Fruit fly (Drosophila melanogaster): ENCODE measurements around the gene CG18265.

The CG18265 gene

DNA sequence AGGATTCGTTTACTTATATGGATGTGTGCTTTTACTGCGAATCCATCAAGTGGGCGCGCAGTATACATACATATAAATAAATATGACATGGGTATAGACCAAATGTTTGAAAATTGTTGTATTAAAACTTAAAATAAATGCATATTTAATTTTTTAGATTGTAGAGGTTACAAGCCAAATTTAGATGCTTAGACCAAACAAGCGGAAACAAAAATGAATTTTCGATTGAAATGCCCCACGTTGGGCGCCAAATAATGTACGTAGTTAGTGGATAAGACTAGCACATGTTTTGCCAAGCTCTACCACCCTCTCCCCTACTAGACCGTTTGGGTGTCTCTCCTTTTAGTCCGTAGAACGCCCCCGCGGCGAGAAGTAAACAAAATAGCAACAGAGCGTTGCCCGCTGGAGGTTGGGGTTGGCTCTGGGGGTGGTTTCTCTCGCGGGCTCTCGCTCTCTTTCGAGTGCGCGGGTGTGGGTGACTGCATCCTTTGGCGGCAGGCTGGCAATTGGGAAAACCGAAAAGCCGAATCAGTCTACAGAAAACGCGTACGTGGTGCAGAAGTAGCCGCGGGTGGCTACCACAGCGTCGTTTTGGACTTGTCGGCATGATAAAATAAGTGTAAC lies at the start of gene CG18265:
Gene CG18265, plus strand, starts transcription at position 530 of the 624 bp plus-strand sequence.
- TF ChIP-seq pan (optimal IDR thresholded peaks at IDR 0.05) (no peak), psq (optimal IDR thresholded peaks at IDR 0.05) (no peak), usp (GFP tag; optimal IDR thresholded peaks at IDR 0.05) (no peak), CG8478 (optimal IDR thresholded peaks at IDR 0.05) (no peak), Dll (optimal IDR thresholded peaks at IDR 0.05) (no peak), EcR (GFP tag; optimal IDR thresholded peaks at IDR 0.05) (no peak)

- TF ChIP-seq pan (optimal IDR thresholded peaks at IDR 0.05) (no peak), psq (optimal IDR thresholded peaks at IDR 0.05) (no peak), CG8478 (optimal IDR thresholded peaks at IDR 0.05) (no peak), EcR (GFP tag; optimal IDR thresholded peaks at IDR 0.05) (no peak), Dll (optimal IDR thresholded peaks at IDR 0.05) (no peak), usp (GFP tag; optimal IDR thresholded peaks at IDR 0.05) (no peak)
These were observed 48.1 kb upstream of the CG18265 start for dm6 chr3L:17391132-17391531.

DNA sequence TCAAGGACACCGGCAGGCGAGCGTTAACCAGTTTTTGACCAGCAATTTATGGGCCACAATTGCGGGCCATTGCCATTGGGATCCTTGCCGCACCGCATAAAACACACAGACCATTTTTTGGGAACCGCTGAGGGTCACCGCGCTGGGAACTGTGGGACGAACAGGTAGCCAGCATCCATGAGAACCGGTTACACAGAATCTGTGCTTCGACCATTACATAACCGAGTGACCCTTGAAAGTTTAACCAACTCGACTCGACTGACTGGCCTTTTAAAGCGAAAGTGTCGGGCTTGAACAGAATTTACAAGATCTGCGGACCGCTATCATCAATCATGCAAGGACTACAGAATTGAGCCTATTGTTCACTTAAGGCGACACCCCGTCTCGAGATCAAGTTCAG lies 46.8 kb upstream of the CG18265 start:
- TF ChIP-seq psq (optimal IDR thresholded peaks at IDR 0.05) (no peak), CG8478 (optimal IDR thresholded peaks at IDR 0.05) (no peak), EcR (GFP tag; optimal IDR thresholded peaks at IDR 0.05) (no peak), Dll (optimal IDR thresholded peaks at IDR 0.05) (no peak), usp (GFP tag; optimal IDR thresholded peaks at IDR 0.05) (no peak), pan (optimal IDR thresholded peaks at IDR 0.05) (no peak)

- TF ChIP-seq EcR (GFP tag; optimal IDR thresholded peaks at IDR 0.05) (no peak), psq (optimal IDR thresholded peaks at IDR 0.05) (no peak), Dll (optimal IDR thresholded peaks at IDR 0.05) (no peak), usp (GFP tag; optimal IDR thresholded peaks at IDR 0.05) (no peak), CG8478 (optimal IDR thresholded peaks at IDR 0.05) (no peak), pan (optimal IDR thresholded peaks at IDR 0.05) (no peak)
These were observed 46.1 kb upstream of the CG18265 start for dm6 chr3L:17393098-17393497.

DNA sequence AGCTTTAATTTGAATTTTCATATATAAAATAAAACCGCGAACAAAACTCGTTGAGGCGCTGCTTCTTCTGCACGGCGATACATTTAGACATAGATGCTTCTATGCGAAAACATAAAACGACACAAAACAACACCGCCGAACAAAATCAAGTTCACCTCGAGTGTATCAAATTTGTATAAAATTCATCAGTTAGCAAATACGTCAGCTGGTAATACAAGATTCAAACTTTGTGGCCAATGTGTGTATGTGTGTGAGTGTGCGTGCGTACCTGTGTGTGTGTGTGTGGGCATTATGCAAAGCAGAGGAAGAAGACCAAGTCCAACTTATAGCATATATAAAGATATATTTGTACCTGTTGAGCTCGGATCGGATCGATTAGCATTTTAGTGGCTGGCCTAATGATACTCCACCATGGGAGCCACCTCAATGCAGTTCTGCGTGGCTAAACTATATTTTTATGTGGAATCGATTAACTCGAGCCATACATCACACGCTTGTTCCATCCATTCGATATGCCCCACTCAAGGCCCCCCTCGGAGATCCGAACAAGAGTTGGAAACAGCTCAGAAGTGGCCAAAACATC lies 44.7 kb upstream of the CG18265 start:
- TF ChIP-seq CG8478 (optimal IDR thresholded peaks at IDR 0.05) (no peak), Dll (optimal IDR thresholded peaks at IDR 0.05) (no peak), pan (optimal IDR thresholded peaks at IDR 0.05) (no peak), EcR (GFP tag; optimal IDR thresholded peaks at IDR 0.05) (no peak), usp (GFP tag; optimal IDR thresholded peaks at IDR 0.05) (no peak), psq (optimal IDR thresholded peaks at IDR 0.05) (no peak)

DNA sequence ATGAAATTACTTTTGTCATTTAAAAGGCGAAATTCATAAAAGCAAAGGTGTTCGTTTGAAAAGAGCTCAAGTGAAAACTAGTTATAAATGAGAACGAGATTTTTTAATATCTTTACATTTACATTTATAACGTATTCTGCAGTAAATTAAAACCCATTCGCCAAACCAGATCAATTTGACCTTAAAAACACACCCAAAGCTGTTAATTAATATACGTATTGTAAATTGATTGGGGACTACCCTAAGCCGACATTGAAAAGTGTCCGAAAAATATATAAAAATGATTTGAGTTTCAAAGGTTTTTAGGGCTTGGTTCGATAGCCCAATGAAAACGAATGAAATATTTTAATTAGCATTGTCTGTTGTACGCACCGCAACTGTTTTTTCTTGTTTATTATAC lies 40.2 kb upstream of the CG18265 start:
- TF ChIP-seq pan (optimal IDR thresholded peaks at IDR 0.05) (no peak), psq (optimal IDR thresholded peaks at IDR 0.05) (no peak), EcR (GFP tag; optimal IDR thresholded peaks at IDR 0.05) (no peak)

dm6 chr3L:17400911-17401310 lies 38.3 kb upstream of the CG18265 start:
- TF ChIP-seq EcR (GFP tag; optimal IDR thresholded peaks at IDR 0.05) (no peak), usp (GFP tag; optimal IDR thresholded peaks at IDR 0.05) (no peak), CG8478 (optimal IDR thresholded peaks at IDR 0.05) (no peak), psq (optimal IDR thresholded peaks at IDR 0.05) (no peak)

- TF ChIP-seq Dll (optimal IDR thresholded peaks at IDR 0.05) (no peak), CG8478 (optimal IDR thresholded peaks at IDR 0.05) (no peak), usp (GFP tag; optimal IDR thresholded peaks at IDR 0.05) (no peak), psq (optimal IDR thresholded peaks at IDR 0.05) (no peak), pan (optimal IDR thresholded peaks at IDR 0.05) (no peak), EcR (GFP tag; optimal IDR thresholded peaks at IDR 0.05) (no peak)
These were observed 37.8 kb upstream of the CG18265 start for dm6 chr3L:17401411-17401810.

dm6 chr3L:17402399-17402798 lies 36.8 kb upstream of the CG18265 start:
- TF ChIP-seq Dll (optimal IDR thresholded peaks at IDR 0.05) (no peak), psq (optimal IDR thresholded peaks at IDR 0.05) (no peak), usp (GFP tag; optimal IDR thresholded peaks at IDR 0.05) (no peak), CG8478 (optimal IDR thresholded peaks at IDR 0.05) (no peak), EcR (GFP tag; optimal IDR thresholded peaks at IDR 0.05) (no peak), pan (optimal IDR thresholded peaks at IDR 0.05) (no peak)

dm6 chr3L:17403268-17403667 lies 35.9 kb upstream of the CG18265 start:
- no peak for TF ChIP-seq Dll (optimal IDR thresholded peaks at IDR 0.05)
- no peak for TF ChIP-seq EcR (GFP tag; optimal IDR thresholded peaks at IDR 0.05)
- TF ChIP-seq CG8478 (optimal IDR thresholded peaks at IDR 0.05) = no peak
- no peak for TF ChIP-seq pan (optimal IDR thresholded peaks at IDR 0.05)
- no peak for TF ChIP-seq psq (optimal IDR thresholded peaks at IDR 0.05)
- no peak for TF ChIP-seq usp (GFP tag; optimal IDR thresholded peaks at IDR 0.05)

dm6 chr3L:17404646-17405045 lies 34.6 kb upstream of the CG18265 start:
- TF ChIP-seq psq (optimal IDR thresholded peaks at IDR 0.05) (no peak), usp (GFP tag; optimal IDR thresholded peaks at IDR 0.05) (no peak), Dll (optimal IDR thresholded peaks at IDR 0.05) (no peak), EcR (GFP tag; optimal IDR thresholded peaks at IDR 0.05) (no peak), CG8478 (optimal IDR thresholded peaks at IDR 0.05) (no peak), pan (optimal IDR thresholded peaks at IDR 0.05) (no peak)

dm6 chr3L:17407073-17407472 lies 32.1 kb upstream of the CG18265 start:
- TF ChIP-seq pan (optimal IDR thresholded peaks at IDR 0.05) (no peak), Dll (optimal IDR thresholded peaks at IDR 0.05) (no peak), psq (optimal IDR thresholded peaks at IDR 0.05) (no peak), usp (GFP tag; optimal IDR thresholded peaks at IDR 0.05) (no peak), EcR (GFP tag; optimal IDR thresholded peaks at IDR 0.05) (no peak), CG8478 (optimal IDR thresholded peaks at IDR 0.05) (no peak)
